Fruit fly (Drosophila melanogaster): ENCODE data around the gene fax.
A peak's percentile ranks its signal among the peaks of the same experiment; 100 is the strongest.

Gene fax

dm6 chr3L:16384145-16384705 is 27.4 kb downstream of the fax start:
- TF ChIP-seq CG7101 (tag; optimal IDR thresholded peaks at IDR 0.05) (no peak), CG12768 (GFP tag; optimal IDR thresholded peaks at IDR 0.05) (peak; percentile 39), CG5204 (GFP tag; optimal IDR thresholded peaks at IDR 0.05) (no peak), Mnt (GFP tag; optimal IDR thresholded peaks at IDR 0.05) (peak; percentile 59), kay (GFP tag; ENCODE audit: borderline replicate concordance) (peak; percentile 70), Hr96 (GFP tag; optimal IDR thresholded peaks at IDR 0.05) (peak; percentile 27), CG7045 (GFP tag; optimal IDR thresholded peaks at IDR 0.05) (no peak), ovo (GFP tag; optimal IDR thresholded peaks at IDR 0.05) (no peak), cic (GFP tag; optimal IDR thresholded peaks at IDR 0.05) (peak; percentile 84)

dm6 chr3L:16383056-16383455 is 28.6 kb downstream of the fax start:
- TF ChIP-seq ovo (GFP tag; optimal IDR thresholded peaks at IDR 0.05) (peak; percentile 44), kay (GFP tag; ENCODE audit: borderline replicate concordance) (peak; percentile 50), toe (GFP tag; optimal IDR thresholded peaks at IDR 0.05) (no peak)

DNA sequence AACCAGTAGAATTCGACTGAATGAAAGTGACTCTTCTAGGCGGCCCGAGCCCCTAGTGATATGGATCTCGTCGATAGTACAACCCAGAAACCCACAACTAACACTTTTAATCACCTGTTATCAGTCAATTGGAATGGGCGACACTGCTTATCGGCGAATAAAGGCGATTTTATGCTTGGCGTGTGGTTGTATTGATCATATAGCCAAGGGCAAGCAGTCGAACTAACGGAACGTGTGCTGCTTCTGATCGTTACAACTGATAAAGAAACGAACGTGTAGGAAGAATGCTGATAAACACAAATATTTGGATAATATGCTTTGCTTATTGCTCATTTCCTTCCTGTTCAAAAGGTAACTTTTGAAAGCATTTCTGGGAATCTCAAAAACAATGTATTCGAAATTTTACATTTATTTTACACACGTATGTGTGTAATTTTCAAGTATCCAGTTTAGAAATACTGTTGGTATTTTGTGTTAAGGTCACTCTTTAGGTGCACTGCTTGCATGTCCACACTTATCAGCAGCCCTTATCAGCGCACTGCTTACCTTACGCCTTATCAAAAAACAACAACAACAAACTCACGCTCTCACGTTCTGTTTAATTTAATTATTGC is 30.3 kb downstream of the fax start, which contains the start of gene Agpat4:
TSS of gene Agpat4 (minus strand) at position 387 of the 614 bp plus-strand sequence.
- TF ChIP-seq CG7101 (tag; optimal IDR thresholded peaks at IDR 0.05), result no peak
- TF ChIP-seq CG7045 (GFP tag; optimal IDR thresholded peaks at IDR 0.05), result no peak
- TF ChIP-seq cic (GFP tag; optimal IDR thresholded peaks at IDR 0.05), result peak; percentile 91
- no peak for TF ChIP-seq Crg-1 (GFP tag; optimal IDR thresholded peaks at IDR 0.05)
- no peak for TF ChIP-seq CG14711 (tag; optimal IDR thresholded peaks at IDR 0.05)
- TF ChIP-seq Mnt (GFP tag; optimal IDR thresholded peaks at IDR 0.05), result peak; percentile 3
- no peak for TF ChIP-seq CG11617 (GFP tag; optimal IDR thresholded peaks at IDR 0.05)
- TF ChIP-seq CG33017 (tag; optimal IDR thresholded peaks at IDR 0.05), result no peak
- TF ChIP-seq ovo (GFP tag; optimal IDR thresholded peaks at IDR 0.05), result peak; percentile 77

- TF ChIP-seq cic (GFP tag; optimal IDR thresholded peaks at IDR 0.05) (no peak), kay (GFP tag; ENCODE audit: borderline replicate concordance) (peak; percentile 62), CG33017 (tag; optimal IDR thresholded peaks at IDR 0.05) (peak; percentile 78), CG12768 (GFP tag; optimal IDR thresholded peaks at IDR 0.05) (peak; percentile 81), ovo (GFP tag; optimal IDR thresholded peaks at IDR 0.05) (no peak), Mnt (GFP tag; optimal IDR thresholded peaks at IDR 0.05) (peak; percentile 30), cnc (optimal IDR thresholded peaks at IDR 0.05) (no peak), toe (GFP tag; optimal IDR thresholded peaks at IDR 0.05) (peak; percentile 73), pad (GFP tag; optimal IDR thresholded peaks at IDR 0.05) (peak; percentile 41), tj (GFP tag; optimal IDR thresholded peaks at IDR 0.05) (no peak), CG7101 (tag; optimal IDR thresholded peaks at IDR 0.05) (peak; percentile 81), CG11617 (GFP tag; optimal IDR thresholded peaks at IDR 0.05) (peak; percentile 58), Hr96 (GFP tag; optimal IDR thresholded peaks at IDR 0.05) (peak; percentile 66), Clk (GFP tag; optimal IDR thresholded peaks at IDR 0.05) (no peak), Crg-1 (GFP tag; optimal IDR thresholded peaks at IDR 0.05) (peak; percentile 60), CG7045 (GFP tag; optimal IDR thresholded peaks at IDR 0.05) (peak; percentile 38), CG5204 (GFP tag; optimal IDR thresholded peaks at IDR 0.05) (no peak), bab1 (GFP tag; optimal IDR thresholded peaks at IDR 0.05) (peak; percentile 75), CG1620 (GFP tag; optimal IDR thresholded peaks at IDR 0.05) (peak; percentile 26), CG14711 (tag; optimal IDR thresholded peaks at IDR 0.05) (peak; percentile 67)
Measured at dm6 chr3L:16380770-16381169, 30.9 kb downstream of the fax start.

- TF ChIP-seq pad (GFP tag; optimal IDR thresholded peaks at IDR 0.05) (no peak), CG11617 (GFP tag; optimal IDR thresholded peaks at IDR 0.05) (no peak), bab1 (GFP tag; optimal IDR thresholded peaks at IDR 0.05) (peak; percentile 63), CG7045 (GFP tag; optimal IDR thresholded peaks at IDR 0.05) (no peak), cnc (optimal IDR thresholded peaks at IDR 0.05) (no peak), cic (GFP tag; optimal IDR thresholded peaks at IDR 0.05) (peak; percentile 23), CG12768 (GFP tag; optimal IDR thresholded peaks at IDR 0.05) (no peak), ovo (GFP tag; optimal IDR thresholded peaks at IDR 0.05) (no peak), CG7101 (tag; optimal IDR thresholded peaks at IDR 0.05) (peak; percentile 24), kay (GFP tag; ENCODE audit: borderline replicate concordance) (peak; percentile 82), CG1620 (GFP tag; optimal IDR thresholded peaks at IDR 0.05) (peak; percentile 33), tj (GFP tag; optimal IDR thresholded peaks at IDR 0.05) (peak; percentile 11), CG14711 (tag; optimal IDR thresholded peaks at IDR 0.05) (no peak), CG5204 (GFP tag; optimal IDR thresholded peaks at IDR 0.05) (no peak), Crg-1 (GFP tag; optimal IDR thresholded peaks at IDR 0.05) (no peak), CG33017 (tag; optimal IDR thresholded peaks at IDR 0.05) (no peak), Hr96 (GFP tag; optimal IDR thresholded peaks at IDR 0.05) (no peak), Mnt (GFP tag; optimal IDR thresholded peaks at IDR 0.05) (peak; percentile 54), toe (GFP tag; optimal IDR thresholded peaks at IDR 0.05) (no peak), Clk (GFP tag; optimal IDR thresholded peaks at IDR 0.05) (no peak)
Measured at dm6 chr3L:16377768-16378764, 33.6 kb downstream of the fax start, which contains the start of gene roq. Gene roq, minus strand, starts transcription at chr3L:16378566.

All from whole organism, adult.